Fruit fly (Drosophila melanogaster) whole organism, embryonic: Measurements from ENCODE around the gene AIMP2.

Experiments
- ATbp ChIP-seq: fragments of 200-800 bp; sonication (Bioruptor generic); optimal IDR thresholded peaks from 2 replicates; lab custom pipeline; 2017; ENCODE audit warnings: missing biosample characterization, mild to moderate bottlenecking, missing genetic modification characterization, missing genetic modification reagents
- B-H2 ChIP-seq: fragments of 200-800 bp; sonication (Bioruptor generic); optimal IDR thresholded peaks from 2 replicates; lab custom pipeline; 2018; ENCODE audit warnings: missing biosample characterization, mild to moderate bottlenecking, missing genetic modification characterization
- Blimp-1 ChIP-seq: fragments of 200-800 bp; sonication (Bioruptor generic); optimal IDR thresholded peaks from 3 replicates; lab custom pipeline; 2018; ENCODE audit warnings: missing biosample characterization, missing genetic modification characterization, mild to moderate bottlenecking, moderate library complexity, missing genetic modification reagents
- CG10431 ChIP-seq: fragments of 200-800 bp; sonication (Bioruptor generic); optimal IDR thresholded peaks from 3 replicates; lab custom pipeline; 2018; ENCODE audit warnings: missing biosample characterization, mild to moderate bottlenecking, missing genetic modification characterization
- CG11456 ChIP-seq: fragments of 200-800 bp; sonication (Bioruptor generic); IDR thresholded peaks from 3 replicates; pipeline ENCODE4 v1.3.6; 2022; ENCODE audit warnings: missing biosample characterization, missing genetic modification characterization
- CG11504 ChIP-seq: fragments of 200-800 bp; sonication (Bioruptor generic); optimal IDR thresholded peaks from 3 replicates; lab custom pipeline; 2019; ENCODE audit warnings: missing biosample characterization, mild to moderate bottlenecking, missing genetic modification characterization, moderate library complexity
- CG11560 ChIP-seq: fragments of 200-800 bp; sonication (Bioruptor generic); IDR thresholded peaks from 3 replicates; pipeline ENCODE4 v1.3.6; 2022; ENCODE audit warnings: missing biosample characterization, missing genetic modification characterization
- CG12219 ChIP-seq: fragments of 200-800 bp; sonication (Bioruptor generic); optimal IDR thresholded peaks from 3 replicates; lab custom pipeline; 2018; ENCODE audit warnings: missing biosample characterization, mild to moderate bottlenecking, missing genetic modification characterization
- CG12769 ChIP-seq: fragments of 200-800 bp; sonication (Bioruptor generic); optimal IDR thresholded peaks from 2 replicates; lab custom pipeline; 2019; ENCODE audit warnings: missing biosample characterization, mild to moderate bottlenecking, missing genetic modification characterization, moderate library complexity
- CG14050 ChIP-seq: fragments of 200-800 bp; sonication (Bioruptor generic); IDR thresholded peaks from 3 replicates; pipeline ENCODE4 v1.3.6; 2022; ENCODE audit warnings: missing biosample characterization, missing genetic modification characterization
- CG15269 ChIP-seq: fragments of 200-800 bp; sonication (Bioruptor generic); optimal IDR thresholded peaks from 2 replicates; lab custom pipeline; 2018; ENCODE audit warnings: missing biosample characterization, mild to moderate bottlenecking, missing genetic modification characterization, moderate library complexity
- CG18011 ChIP-seq: fragments of 200-800 bp; sonication (Bioruptor generic); optimal IDR thresholded peaks from 2 replicates; lab custom pipeline; 2017; ENCODE audit warnings: missing biosample characterization, missing genetic modification characterization, mild to moderate bottlenecking, moderate library complexity, missing genotype
- CG2678 ChIP-seq: fragments of 200-800 bp; sonication (Bioruptor generic); optimal IDR thresholded peaks from 3 replicates; lab custom pipeline; 2019; ENCODE audit warnings: missing biosample characterization, mild to moderate bottlenecking, missing genetic modification characterization, moderate library complexity
- CG30403 ChIP-seq: fragments of 200-800 bp; sonication (Bioruptor generic); optimal IDR thresholded peaks from 3 replicates; lab custom pipeline; 2016; ENCODE audit warnings: missing biosample characterization, missing genetic modification characterization
- CG31224 ChIP-seq: fragments of 200-800 bp; sonication (Bioruptor generic); IDR thresholded peaks from 2 replicates; pipeline ENCODE4 v1.3.6; 2022; ENCODE audit warnings: missing biosample characterization, missing genetic modification characterization
- CG34422 ChIP-seq: fragments of 200-800 bp; sonication (Bioruptor generic); IDR thresholded peaks from 3 replicates; pipeline ENCODE4 v1.3.6; 2022; ENCODE audit warnings: missing biosample characterization, missing genetic modification characterization
- CG3838 ChIP-seq: fragments of 200-800 bp; sonication (Bioruptor generic); optimal IDR thresholded peaks from 3 replicates; lab custom pipeline; 2016; ENCODE audit warnings: missing biosample characterization, missing genetic modification characterization
- CG4404 ChIP-seq: fragments of 200-800 bp; sonication (Bioruptor generic); IDR thresholded peaks from 2 replicates; pipeline ENCODE4 v1.3.6; 2022; ENCODE audit warnings: missing biosample characterization, missing genetic modification characterization
- CG6254 ChIP-seq: fragments of 200-800 bp; sonication (Bioruptor generic); optimal IDR thresholded peaks from 3 replicates; lab custom pipeline; 2017; ENCODE audit warnings: mild to moderate bottlenecking, missing biosample characterization, missing genetic modification reagents, missing genetic modification characterization
- CG6854 ChIP-seq: fragments of 200-800 bp; sonication (Bioruptor generic); optimal IDR thresholded peaks from 3 replicates; lab custom pipeline; 2017; ENCODE audit warnings: missing biosample characterization, mild to moderate bottlenecking, missing genetic modification characterization
- CG7357 ChIP-seq: fragments of 200-800 bp; sonication (Bioruptor generic); IDR thresholded peaks from 3 replicates; pipeline ENCODE4 v1.3.6; 2022; ENCODE audit warnings: missing biosample characterization, missing genetic modification characterization
- CG7556 ChIP-seq: fragments of 200-800 bp; sonication (Bioruptor generic); optimal IDR thresholded peaks from 2 replicates; lab custom pipeline; 2017; ENCODE audit warnings: missing biosample characterization, mild to moderate bottlenecking, missing genetic modification characterization
- CG7928 ChIP-seq: fragments of 200-800 bp; sonication (Bioruptor generic); optimal IDR thresholded peaks from 2 replicates; lab custom pipeline; 2017; ENCODE audit warnings: missing biosample characterization, mild to moderate bottlenecking, missing genetic modification characterization
- CG7987 ChIP-seq: fragments of 200-800 bp; sonication (Bioruptor generic); optimal IDR thresholded peaks from 2 replicates; lab custom pipeline; 2018; ENCODE audit warnings: missing biosample characterization, mild to moderate bottlenecking, missing genetic modification characterization, moderate library complexity
- CG8924 ChIP-seq: fragments of 200-800 bp; optimal IDR thresholded peaks from 3 replicates; lab custom pipeline; 2019; ENCODE audit warnings: missing biosample characterization, mild to moderate bottlenecking, missing genetic modification characterization, moderate library complexity
- CG9932 ChIP-seq: fragments of 200-800 bp; sonication (Bioruptor generic); IDR thresholded peaks from 2 replicates; pipeline ENCODE4 v1.3.6; 2022; ENCODE audit warnings: missing biosample characterization, missing genetic modification characterization
- Dip2 ChIP-seq: fragments of 200-800 bp; sonication (Bioruptor generic); IDR thresholded peaks from 2 replicates; pipeline ENCODE4 v1.3.6; 2022; ENCODE audit warnings: missing biosample characterization, missing genetic modification characterization
- ERR ChIP-seq: fragments of 200-800 bp; sonication (Bioruptor generic); optimal IDR thresholded peaks from 2 replicates; lab custom pipeline; 2016; ENCODE audit warnings: missing biosample characterization, missing genetic modification characterization
- Kr ChIP-seq: fragments of 200-800 bp; sonication (Bioruptor generic); optimal IDR thresholded peaks from 2 replicates; lab custom pipeline; 2017; ENCODE audit warnings: missing biosample characterization, mild to moderate bottlenecking, missing genetic modification characterization
- MBD-R2 ChIP-seq: fragments of 200-800 bp; sonication (Bioruptor generic); IDR thresholded peaks from 2 replicates; pipeline ENCODE4 v1.3.6; 2022; ENCODE audit warnings: missing biosample characterization, missing genetic modification characterization
- MESR4 ChIP-seq: fragments of 200-800 bp; sonication (Bioruptor generic); optimal IDR thresholded peaks from 2 replicates; lab custom pipeline; 2018; ENCODE audit warnings: missing biosample characterization, mild to moderate bottlenecking, missing genetic modification characterization, moderate library complexity
- NFAT ChIP-seq: fragments of 200-800 bp; sonication (Bioruptor generic); IDR thresholded peaks from 2 replicates; pipeline ENCODE4 v1.3.6; 2022; ENCODE audit warnings: missing biosample characterization, missing genetic modification characterization
- Nf-YC ChIP-seq: fragments of 200-800 bp; optimal IDR thresholded peaks from 3 replicates; lab custom pipeline; 2019; ENCODE audit warnings: missing biosample characterization, mild to moderate bottlenecking, missing genetic modification characterization, moderate library complexity
- Opbp ChIP-seq: fragments of 200-800 bp; sonication (Bioruptor generic); IDR thresholded peaks from 3 replicates; pipeline ENCODE4 v1.3.6; 2022; ENCODE audit warnings: missing biosample characterization, missing genetic modification characterization; ENCODE audit not compliant: partially characterized antibody
- Optix ChIP-seq: fragments of 200-800 bp; sonication (Bioruptor generic); IDR thresholded peaks from 3 replicates; pipeline ENCODE4 v1.3.6; 2022; ENCODE audit warnings: missing biosample characterization, missing genetic modification characterization
- ase ChIP-seq: fragments of 200-800 bp; sonication (Bioruptor generic); IDR thresholded peaks from 3 replicates; pipeline ENCODE4 v1.3.6; 2022; ENCODE audit warnings: missing biosample characterization, missing genetic modification characterization
- croc ChIP-seq: fragments of 200-800 bp; sonication (Bioruptor generic); conservative IDR thresholded peaks from 3 replicates; pipeline ENCODE4 v1.3.6; 2022; ENCODE audit warnings: missing biosample characterization, missing genetic modification characterization
- da ChIP-seq: fragments of 200-800 bp; sonication (Bioruptor generic); optimal IDR thresholded peaks from 2 replicates; lab custom pipeline; 2016; ENCODE audit warnings: missing biosample characterization, missing genetic modification characterization
- gsb ChIP-seq: fragments of 200-800 bp; sonication (Bioruptor generic); IDR thresholded peaks from 2 replicates; pipeline ENCODE4 v1.3.6; 2022; ENCODE audit warnings: missing biosample characterization, missing genetic modification characterization
- ham ChIP-seq: fragments of 200-800 bp; sonication (Bioruptor generic); IDR thresholded peaks from 2 replicates; pipeline ENCODE4 v1.3.6; 2022; ENCODE audit warnings: missing biosample characterization, missing genetic modification characterization
- jumu ChIP-seq: fragments of 200-800 bp; sonication (Bioruptor generic); optimal IDR thresholded peaks from 3 replicates; lab custom pipeline; 2016; ENCODE audit warnings: missing biosample characterization, missing genetic modification characterization
- mam ChIP-seq: fragments of 200-800 bp; sonication (Bioruptor generic); optimal IDR thresholded peaks from 3 replicates; lab custom pipeline; 2016; ENCODE audit warnings: missing biosample characterization, missing genetic modification characterization
- sd ChIP-seq: fragments of 200-800 bp; sonication (Bioruptor generic); optimal IDR thresholded peaks from 3 replicates; lab custom pipeline; 2018; ENCODE audit warnings: missing biosample characterization, mild to moderate bottlenecking, missing genetic modification characterization, moderate library complexity
- trh ChIP-seq: fragments of 200-800 bp; sonication (Bioruptor generic); optimal IDR thresholded peaks from 2 replicates; lab custom pipeline; 2016; ENCODE audit warnings: missing biosample characterization, missing genetic modification characterization
- tx ChIP-seq: fragments of 200-800 bp; sonication (Bioruptor generic); optimal IDR thresholded peaks from 2 replicates; lab custom pipeline; 2016; ENCODE audit warnings: missing biosample characterization, missing genetic modification characterization
- zen2 ChIP-seq: fragments of 200-800 bp; sonication (Bioruptor generic); IDR thresholded peaks from 3 replicates; pipeline ENCODE4 v1.3.6; 2022; ENCODE audit warnings: missing biosample characterization, missing genetic modification characterization; ENCODE audit not compliant: partially characterized antibody
- zfh1 ChIP-seq: fragments of 200-800 bp; sonication (Bioruptor generic); IDR thresholded peaks from 3 replicates; pipeline ENCODE4 v1.3.6; 2022; ENCODE audit warnings: missing biosample characterization, missing genetic modification characterization

Gene AIMP2

dm6 chr3L:15563058-15563850, 20.2 kb upstream of the AIMP2 start, which contains the start of the genes CG7739 and SCCRO (continued):
- TF ChIP-seq CG7987, result no peak
- TF ChIP-seq Opbp (GFP tag; lab: Robert Waterston, UW), result 0 out of 3 replicates have a peak, but pooled peaks have one; percentile 61
- TF ChIP-seq CG18011 (GFP tag; lab: Kevin White, UChicago), result no peak
- peak; percentile 59 for TF ChIP-seq CG31224 (GFP tag; lab: Robert Waterston, UW)
- TF ChIP-seq da (GFP tag; lab: Kevin White, UChicago), result no peak
- TF ChIP-seq CG9932 (GFP tag; lab: Robert Waterston, UW), result peak; percentile 81
- no peak for TF ChIP-seq ERR (GFP tag; lab: Kevin White, UChicago)
- peak; percentile 42 for TF ChIP-seq mam (GFP tag; lab: Kevin White, UChicago)
- peak; percentile 61 for TF ChIP-seq Nf-YC (tag; lab: Kevin White, UChicago)
- peak; percentile 67; the same call in 2 of the 3 replicates for TF ChIP-seq Optix (GFP tag; lab: Robert Waterston, UW)
- TF ChIP-seq CG3838, result no peak
- no peak for TF ChIP-seq CG12769 (tag; lab: Kevin White, UChicago)
- TF ChIP-seq zfh1 (GFP tag; lab: Robert Waterston, UW), result peak; percentile 64; the same call in 2 of the 3 replicates
- peak; percentile 71 for TF ChIP-seq CG30403 (GFP tag; lab: Kevin White, UChicago)
- peak; percentile 8; the same call in 1 of the 2 replicates for TF ChIP-seq ham
- TF ChIP-seq gsb (GFP tag; lab: Robert Waterston, UW), result no peak
- peak; percentile 70 for TF ChIP-seq NFAT (GFP tag; lab: Robert Waterston, UW)
- TF ChIP-seq CG10431, result no peak
- TF ChIP-seq CG7556 (GFP tag; lab: Kevin White, UChicago), result peak; percentile 33
- peak; percentile 77 for TF ChIP-seq MBD-R2 (GFP tag; lab: Robert Waterston, UW)
- TF ChIP-seq zen2 (GFP tag; lab: Robert Waterston, UW), result no peak
- peak; percentile 37; the same call in 1 of the 2 replicates for TF ChIP-seq CG4404 (GFP tag; lab: Robert Waterston, UW)
- peak; percentile 93 for TF ChIP-seq CG7357 (GFP tag; lab: Robert Waterston, UW)
- TF ChIP-seq croc, result no peak
- peak; percentile 92 for TF ChIP-seq MESR4 (GFP tag; lab: Kevin White, UChicago)
- no peak for TF ChIP-seq ATbp (GFP tag; lab: Kevin White, UChicago)
- TF ChIP-seq tx (GFP tag; lab: Kevin White, UChicago), result no peak
- TF ChIP-seq CG11456 (GFP tag; lab: Robert Waterston, UW), result no peak; the same call in 1 of the 3 replicates
- TF ChIP-seq Kr (GFP tag; lab: Kevin White, UChicago), result no peak
- no peak for TF ChIP-seq trh
- peak; percentile 70 for TF ChIP-seq CG8924 (tag; lab: Kevin White, UChicago)
- peak; percentile 49 for TF ChIP-seq B-H2 (GFP tag; lab: Kevin White, UChicago)
- peak; percentile 28; the same call in 1 of the 3 replicates for TF ChIP-seq ase
- no peak for TF ChIP-seq CG11504 (tag; lab: Kevin White, UChicago)
- peak; percentile 74 for TF ChIP-seq CG2678 (tag; lab: Kevin White, UChicago)
- TF ChIP-seq Dip2 (GFP tag; lab: Robert Waterston, UW), result no peak
- no peak for TF ChIP-seq Blimp-1 (GFP tag; lab: Kevin White, UChicago)
- TF ChIP-seq sd (tag; lab: Kevin White, UChicago), result no peak
- TF ChIP-seq CG15269 (tag; lab: Kevin White, UChicago), result peak; percentile 76
- no peak for TF ChIP-seq CG6254 (GFP tag; lab: Kevin White, UChicago)
- TF ChIP-seq CG6854 (GFP tag; lab: Kevin White, UChicago), result no peak
- TF ChIP-seq CG14050 (GFP tag; lab: Robert Waterston, UW), result peak; percentile 28; the same call in 1 of the 3 replicates
- TF ChIP-seq CG34422 (GFP tag; lab: Robert Waterston, UW), result peak; percentile 72; the same call in 2 of the 3 replicates
- TF ChIP-seq CG12219 (GFP tag; lab: Kevin White, UChicago), result no peak
- no peak for TF ChIP-seq CG7928 (GFP tag; lab: Kevin White, UChicago)
- peak; percentile 32 for TF ChIP-seq jumu (GFP tag; lab: Kevin White, UChicago)
- TF ChIP-seq CG11560 (tag; lab: Robert Waterston, UW), result no peak; the same call in 2 of the 3 replicates
